Fruit fly (Drosophila melanogaster): ENCODE measurements around the gene Nufip.

The Nufip gene

dm6 chr3L:18789203-18790018 lies 41.2 kb upstream of the Nufip start (continued):
- peak; percentile 36 for TF ChIP-seq bigmax (GFP tag; optimal IDR thresholded peaks at IDR 0.05)
- no peak for TF ChIP-seq hth (optimal IDR thresholded peaks at IDR 0.05)
- TF ChIP-seq C15 (GFP tag; IDR thresholded peaks at IDR 0.05) = no peak; the same call in 2 of the 3 replicates
- no peak for TF ChIP-seq CG6254 (GFP tag; optimal IDR thresholded peaks at IDR 0.05)
- no peak for TF ChIP-seq ham (GFP tag; IDR thresholded peaks at IDR 0.05)
- TF ChIP-seq slbo (GFP tag; IDR thresholded peaks at IDR 0.05) = no peak
- TF ChIP-seq CG2712 (tag; optimal IDR thresholded peaks at IDR 0.05) = no peak
- TF ChIP-seq bcd (GFP tag; optimal IDR thresholded peaks at IDR 0.05) = peak; percentile 57
- TF ChIP-seq CG6654 (GFP tag; optimal IDR thresholded peaks at IDR 0.05) = no peak
- no peak for TF ChIP-seq Sin3A (optimal IDR thresholded peaks at IDR 0.05)
- TF ChIP-seq CG16779 (GFP tag; IDR thresholded peaks at IDR 0.05) = peak; percentile 50; the same call in 1 of the 2 replicates
- no peak for TF ChIP-seq gcm (GFP tag; optimal IDR thresholded peaks at IDR 0.05)
- TF ChIP-seq CG10431 (GFP tag; optimal IDR thresholded peaks at IDR 0.05) = no peak
- peak; percentile 47 for TF ChIP-seq CG12744 (GFP tag; optimal IDR thresholded peaks at IDR 0.05)
- TF ChIP-seq CG10366 (GFP tag; IDR thresholded peaks at IDR 0.05) = no peak; the same call in 1 of the 2 replicates
- TF ChIP-seq CG42726 (GFP tag; IDR thresholded peaks at IDR 0.05; ENCODE audit: partially characterized antibody) = no peak
- peak; percentile 91 for TF ChIP-seq ci (GFP tag; IDR thresholded peaks at IDR 0.05)
- no peak for TF ChIP-seq Ssrp (tag; optimal IDR thresholded peaks at IDR 0.05)
- no peak for TF ChIP-seq CG10267 (tag; optimal IDR thresholded peaks at IDR 0.05)
- no peak for TF ChIP-seq Scr (GFP tag; IDR thresholded peaks at IDR 0.05; ENCODE audit: partially characterized antibody)
- peak; percentile 67 for TF ChIP-seq CG3281 (GFP tag; optimal IDR thresholded peaks at IDR 0.05)
- peak; percentile 73 for TF ChIP-seq odd (GFP tag; optimal IDR thresholded peaks at IDR 0.05)
- peak; percentile 96 for TF ChIP-seq Meics (GFP tag; optimal IDR thresholded peaks at IDR 0.05)
- no peak for TF ChIP-seq CG16815 (GFP tag; optimal IDR thresholded peaks at IDR 0.05)
- TF ChIP-seq Sox102F (GFP tag; optimal IDR thresholded peaks at IDR 0.05) = peak; percentile 30
- peak; percentile 56 for TF ChIP-seq Nf-YC (tag; optimal IDR thresholded peaks at IDR 0.05)
- peak; percentile 38 for TF ChIP-seq CG6854 (GFP tag; optimal IDR thresholded peaks at IDR 0.05)
- TF ChIP-seq CG11398 (GFP tag; optimal IDR thresholded peaks at IDR 0.05) = peak; percentile 14
- peak; percentile 18; the same call in 1 of the 3 replicates for TF ChIP-seq tgo (GFP tag; IDR thresholded peaks at IDR 0.05)
- peak; percentile 84 for TF ChIP-seq caup (GFP tag; optimal IDR thresholded peaks at IDR 0.05; ENCODE audit: severe bottlenecking)
- TF ChIP-seq az2 (GFP tag; optimal IDR thresholded peaks at IDR 0.05) = no peak
- TF ChIP-seq CG16863 (GFP tag; optimal IDR thresholded peaks at IDR 0.05) = peak; percentile 43
- no peak for TF ChIP-seq h (optimal IDR thresholded peaks at IDR 0.05)
- no peak for TF ChIP-seq nerfin-2 (GFP tag; IDR thresholded peaks at IDR 0.05; ENCODE audit: partially characterized antibody)
- peak; percentile 54 for TF ChIP-seq CG9932 (GFP tag; IDR thresholded peaks at IDR 0.05)
- TF ChIP-seq dysf (GFP tag; IDR thresholded peaks at IDR 0.05) = peak; percentile 48; the same call in 1 of the 3 replicates
- TF ChIP-seq dpn (GFP tag; optimal IDR thresholded peaks at IDR 0.05) = peak; percentile 11 to 31
- TF ChIP-seq NK7.1 (GFP tag; optimal IDR thresholded peaks at IDR 0.05) = no peak
- TF ChIP-seq ssp (GFP tag; IDR thresholded peaks at IDR 0.05) = no peak
- peak in 1 of 2 experiments; percentile 96 for TF ChIP-seq Pdp1 (GFP tag; optimal IDR thresholded peaks at IDR 0.05)
- peak; percentile 23 for TF ChIP-seq run (tag; optimal IDR thresholded peaks at IDR 0.05)
- peak; percentile 77 for TF ChIP-seq CG13894 (tag; optimal IDR thresholded peaks at IDR 0.05)
- TF ChIP-seq scrt (GFP tag; optimal IDR thresholded peaks at IDR 0.05) = peak; percentile 67
- TF ChIP-seq CG7556 (GFP tag; optimal IDR thresholded peaks at IDR 0.05) = peak; percentile 10
- TF ChIP-seq Xbp1 (GFP tag; optimal IDR thresholded peaks at IDR 0.05) = no peak
- no peak for TF ChIP-seq CG8388 (GFP tag; optimal IDR thresholded peaks at IDR 0.05)
- peak; percentile 6 for TF ChIP-seq CG15696 (tag; optimal IDR thresholded peaks at IDR 0.05)
- TF ChIP-seq Taf1 (GFP tag; IDR thresholded peaks at IDR 0.05) = no peak
- peak; percentile 26; the same call in 1 of the 2 replicates for TF ChIP-seq Bgb (GFP tag; IDR thresholded peaks at IDR 0.05; ENCODE audit: partially characterized antibody)

All from whole organism, embryonic.